Fruit fly (Drosophila melanogaster) whole organism, embryonic: Measurements from ENCODE around the gene CG13676.

Experiments
- ATbp ChIP-seq: fragments of 200-800 bp; sonication (Bioruptor generic); optimal IDR thresholded peaks from 2 replicates; lab custom pipeline; 2017; ENCODE audit warnings: missing biosample characterization, mild to moderate bottlenecking, missing genetic modification characterization, missing genetic modification reagents
- BEAF-32 ChIP-seq: fragments of 200-800 bp; sonication (Bioruptor generic); optimal IDR thresholded peaks from 3 replicates; lab custom pipeline; 2017; ENCODE audit warnings: missing biosample characterization, missing genetic modification characterization, mild to moderate bottlenecking, moderate library complexity, missing genetic modification reagents
- CG10274 ChIP-seq: fragments of 200-800 bp; sonication (Bioruptor generic); optimal IDR thresholded peaks from 3 replicates; lab custom pipeline; 2017; ENCODE audit warnings: missing biosample characterization, mild to moderate bottlenecking, missing genetic modification characterization
- CG10565 ChIP-seq: fragments of 200-800 bp; sonication (Bioruptor generic); optimal IDR thresholded peaks from 3 replicates; lab custom pipeline; 2016; ENCODE audit warnings: missing biosample characterization, mild to moderate bottlenecking, missing genetic modification characterization
- CG13287 ChIP-seq: fragments of 200-800 bp; sonication (Bioruptor generic); IDR thresholded peaks from 2 replicates; pipeline ENCODE4 v1.3.6; 2022; ENCODE audit warnings: missing biosample characterization, missing genetic modification characterization; ENCODE audit not compliant: partially characterized antibody
- CG13424 ChIP-seq: fragments of 200-800 bp; sonication (Bioruptor generic); optimal IDR thresholded peaks from 2 replicates; lab custom pipeline; 2019; ENCODE audit warnings: missing biosample characterization, mild to moderate bottlenecking, missing genetic modification characterization, moderate library complexity
- CG13894 ChIP-seq: fragments of 200-800 bp; sonication (Bioruptor generic); optimal IDR thresholded peaks from 3 replicates; lab custom pipeline; 2018; ENCODE audit warnings: missing biosample characterization, mild to moderate bottlenecking, missing genetic modification characterization, moderate library complexity
- CG14965 ChIP-seq: fragments of 200-800 bp; sonication (Bioruptor generic); optimal IDR thresholded peaks from 2 replicates; lab custom pipeline; 2016; ENCODE audit warnings: missing biosample characterization, missing genetic modification characterization, borderline replicate concordance
- CG15011 ChIP-seq: fragments of 200-800 bp; sonication (Bioruptor generic); optimal IDR thresholded peaks from 3 replicates; lab custom pipeline; 2018; ENCODE audit warnings: missing biosample characterization, mild to moderate bottlenecking, missing genetic modification characterization
- CG17186 ChIP-seq: fragments of 200-800 bp; sonication (Bioruptor generic); optimal IDR thresholded peaks from 3 replicates; lab custom pipeline; 2017; ENCODE audit warnings: missing biosample characterization, missing genetic modification reagents, missing genetic modification characterization
- CG17328 ChIP-seq: fragments of 200-800 bp; sonication (Bioruptor generic); IDR thresholded peaks from 2 replicates; pipeline ENCODE4 v1.3.6; 2022; ENCODE audit warnings: missing biosample characterization, missing genetic modification characterization
- CG18476 ChIP-seq: fragments of 200-800 bp; sonication (Bioruptor generic); optimal IDR thresholded peaks from 2 replicates; lab custom pipeline; 2016; ENCODE audit warnings: missing biosample characterization, mild to moderate bottlenecking, missing genetic modification characterization
- CG31441 ChIP-seq: fragments of 200-800 bp; sonication (Bioruptor generic); IDR thresholded peaks from 2 replicates; pipeline ENCODE4 v1.3.6; 2022; ENCODE audit warnings: missing biosample characterization, missing genetic modification characterization
- CG34224 ChIP-seq: fragments of 200-800 bp; sonication (Bioruptor generic); IDR thresholded peaks from 3 replicates; pipeline ENCODE4 v1.3.6; 2022; ENCODE audit warnings: missing biosample characterization, missing genetic modification characterization; ENCODE audit not compliant: partially characterized antibody
- CG34376 ChIP-seq: fragments of 200-800 bp; sonication (Bioruptor generic); optimal IDR thresholded peaks from 2 replicates; lab custom pipeline; 2018; ENCODE audit warnings: missing biosample characterization, mild to moderate bottlenecking, missing genetic modification characterization
- CG42726 ChIP-seq: fragments of 200-800 bp; sonication (Bioruptor generic); IDR thresholded peaks from 2 replicates; pipeline ENCODE4 v1.3.6; 2022; ENCODE audit warnings: missing biosample characterization, missing genetic modification characterization; ENCODE audit not compliant: partially characterized antibody
- CG4617 ChIP-seq: fragments of 200-800 bp; sonication (Bioruptor generic); optimal IDR thresholded peaks from 3 replicates; lab custom pipeline; 2016; ENCODE audit warnings: missing biosample characterization, missing genetic modification characterization, borderline replicate concordance
- CG5180 ChIP-seq: fragments of 200-800 bp; sonication (Bioruptor generic); optimal IDR thresholded peaks from 3 replicates; lab custom pipeline; 2017; ENCODE audit warnings: missing biosample characterization, missing genetic modification characterization, mild to moderate bottlenecking, moderate library complexity, missing genetic modification reagents
- CG5245 ChIP-seq: fragments of 200-800 bp; sonication (Bioruptor generic); optimal IDR thresholded peaks from 3 replicates; lab custom pipeline; 2016; ENCODE audit warnings: missing biosample characterization, missing genetic modification characterization
- CG7987 ChIP-seq: fragments of 200-800 bp; sonication (Bioruptor generic); optimal IDR thresholded peaks from 2 replicates; lab custom pipeline; 2018; ENCODE audit warnings: missing biosample characterization, mild to moderate bottlenecking, missing genetic modification characterization, moderate library complexity
- CG8924 ChIP-seq: fragments of 200-800 bp; optimal IDR thresholded peaks from 3 replicates; lab custom pipeline; 2019; ENCODE audit warnings: missing biosample characterization, mild to moderate bottlenecking, missing genetic modification characterization, moderate library complexity
- CG9876 ChIP-seq: fragments of 200-800 bp; sonication (Bioruptor generic); optimal IDR thresholded peaks from 2 replicates; lab custom pipeline; 2016; ENCODE audit warnings: missing biosample characterization, missing genetic modification characterization
- CkIIα-i1 ChIP-seq: fragments of 200-800 bp; sonication (Bioruptor generic); IDR thresholded peaks from 2 replicates; pipeline ENCODE4 v1.3.6; 2022; ENCODE audit warnings: missing biosample characterization, missing genetic modification characterization
- CrebB ChIP-seq: fragments of 200-800 bp; sonication (Bioruptor generic); optimal IDR thresholded peaks from 3 replicates; lab custom pipeline; 2018; ENCODE audit warnings: missing biosample characterization, mild to moderate bottlenecking, missing genetic modification characterization
- Doc3 ChIP-seq: fragments of 200-800 bp; sonication (Bioruptor generic); IDR thresholded peaks from 3 replicates; pipeline ENCODE4 v1.3.6; 2022; ENCODE audit warnings: missing biosample characterization, missing genetic modification characterization; ENCODE audit not compliant: partially characterized antibody
- Drgx ChIP-seq: fragments of 200-800 bp; sonication (Bioruptor generic); IDR thresholded peaks from 2 replicates; pipeline ENCODE4 v1.3.6; 2022; ENCODE audit warnings: missing biosample characterization, missing genetic modification characterization
- HHEX ChIP-seq: fragments of 200-800 bp; sonication (Bioruptor generic); optimal IDR thresholded peaks from 3 replicates; lab custom pipeline; 2017; ENCODE audit warnings: missing biosample characterization, mild to moderate bottlenecking, missing genetic modification characterization, missing genetic modification reagents
- HmgD ChIP-seq: fragments of 200-800 bp; sonication (Bioruptor generic); optimal IDR thresholded peaks from 3 replicates; lab custom pipeline; 2016; ENCODE audit warnings: missing biosample characterization, missing genetic modification characterization
- Hr51 ChIP-seq, 2 experiments: fragments of 200-800 bp; sonication (Bioruptor generic); optimal IDR thresholded peaks; 2 replicates in 1 of 2; 3 replicates in 1 of 2; lab custom pipeline; 2016 to 2018; ENCODE audit warnings: missing biosample characterization in 2 of 2, missing genetic modification characterization in 2 of 2, mild to moderate bottlenecking in 1 of 2, moderate library complexity in 1 of 2
- Med ChIP-seq: fragments of 200-800 bp; sonication (Bioruptor generic); peaks from one replicate; lab custom pipeline; 2016; ENCODE audit warnings: missing biosample characterization, missing genetic modification characterization, mild to moderate bottlenecking, inconsistent platforms, moderate library complexity
- Sry-β ChIP-seq: fragments of 200-800 bp; sonication (Bioruptor generic); optimal IDR thresholded peaks from 2 replicates; lab custom pipeline; 2018; ENCODE audit warnings: missing biosample characterization, mild to moderate bottlenecking, missing genetic modification characterization, moderate library complexity
- Tbp ChIP-seq: fragments of >200 bp; optimal IDR thresholded peaks from 2 replicates; lab custom pipeline; 2018; ENCODE audit warnings: missing biosample characterization, missing genetic modification characterization
- Usf ChIP-seq: fragments of 200-800 bp; sonication (Bioruptor generic); optimal IDR thresholded peaks from 2 replicates; lab custom pipeline; 2017; ENCODE audit warnings: missing genotype, missing biosample characterization, missing genetic modification characterization
- Xrp1 ChIP-seq: fragments of 200-800 bp; sonication (Bioruptor generic); IDR thresholded peaks from 2 replicates; pipeline ENCODE4 v1.3.6; 2022; ENCODE audit warnings: missing biosample characterization, missing genetic modification characterization
- YL-1 ChIP-seq: fragments of 200-800 bp; sonication (Bioruptor generic); optimal IDR thresholded peaks from 3 replicates; lab custom pipeline; 2017; ENCODE audit warnings: missing biosample characterization, mild to moderate bottlenecking, missing genetic modification characterization
- chif ChIP-seq, 2 experiments: fragments of 200-800 bp; sonication (Bioruptor generic); optimal IDR thresholded peaks; 3 replicates each; lab custom pipeline; 2016; ENCODE audit warnings: missing biosample characterization in 2 of 2, missing genetic modification characterization in 2 of 2
- dimm ChIP-seq: fragments of 200-800 bp; sonication (Bioruptor generic); IDR thresholded peaks from 2 replicates; pipeline ENCODE4 v1.3.6; 2022; ENCODE audit warnings: missing biosample characterization, missing genetic modification characterization
- dysf ChIP-seq: fragments of 200-800 bp; sonication (Bioruptor generic); IDR thresholded peaks from 3 replicates; pipeline ENCODE4 v1.3.6; 2022; ENCODE audit warnings: missing biosample characterization, missing genetic modification characterization
- eyg ChIP-seq: fragments of 200-800 bp; sonication (Bioruptor generic); optimal IDR thresholded peaks from 3 replicates; lab custom pipeline; 2016; ENCODE audit warnings: missing biosample characterization, missing genetic modification characterization
- fd96Cb ChIP-seq: fragments of 200-800 bp; sonication (Bioruptor generic); optimal IDR thresholded peaks from 2 replicates; lab custom pipeline; 2018; ENCODE audit warnings: missing biosample characterization, mild to moderate bottlenecking, missing genetic modification characterization, moderate library complexity
- ftz-f1 ChIP-seq: fragments of 200-800 bp; sonication (Bioruptor generic); optimal IDR thresholded peaks from 2 replicates; lab custom pipeline; 2016; ENCODE audit warnings: missing biosample characterization, missing genetic modification characterization
- knrl ChIP-seq: fragments of 200-800 bp; sonication (Bioruptor generic); IDR thresholded peaks from 3 replicates; pipeline ENCODE4 v1.3.6; 2022; ENCODE audit warnings: missing biosample characterization, missing genetic modification characterization; ENCODE audit not compliant: partially characterized antibody
- pzg ChIP-seq: fragments of 200-800 bp; sonication (Bioruptor generic); optimal IDR thresholded peaks from 3 replicates; lab custom pipeline; 2018; ENCODE audit warnings: missing biosample characterization, mild to moderate bottlenecking, missing genetic modification characterization, moderate library complexity
- sqz ChIP-seq: fragments of 200-800 bp; sonication (Bioruptor generic); optimal IDR thresholded peaks from 3 replicates; lab custom pipeline; 2018; ENCODE audit warnings: missing biosample characterization, mild to moderate bottlenecking, missing genetic modification characterization
- sug ChIP-seq: fragments of 200-800 bp; optimal IDR thresholded peaks from 2 replicates; lab custom pipeline; 2019; ENCODE audit warnings: missing biosample characterization, mild to moderate bottlenecking, missing genetic modification characterization, moderate library complexity
- toy ChIP-seq: fragments of 200-800 bp; sonication (Bioruptor generic); IDR thresholded peaks from 2 replicates; pipeline ENCODE4 v1.3.6; 2022; ENCODE audit warnings: missing biosample characterization, missing genetic modification characterization
- trem ChIP-seq: fragments of 200-800 bp; optimal IDR thresholded peaks from 3 replicates; lab custom pipeline; 2019; ENCODE audit warnings: missing biosample characterization, mild to moderate bottlenecking, missing genetic modification characterization, moderate library complexity
- yki ChIP-seq: fragments of >200 bp; optimal IDR thresholded peaks from 3 replicates; lab custom pipeline; 2018
- z ChIP-seq: fragments of 200-800 bp; sonication (Bioruptor generic); IDR thresholded peaks from 3 replicates; pipeline ENCODE4 v1.3.6; 2022; ENCODE audit warnings: missing biosample characterization, missing genetic modification characterization

CG13676 gene

dm6 chr3L:8127712-8128210 lies 23.9 kb downstream of the CG13676 start, which contains the start of the genes Cds and Uba2 (continued):
- TF ChIP-seq CG14965 (GFP tag; lab: Kevin White, UChicago), result peak; percentile 3
- peak; percentile 92 for TF ChIP-seq dysf (GFP tag; lab: Robert Waterston, UW)
- peak; percentile 84 for TF ChIP-seq CG17328 (GFP tag; lab: Robert Waterston, UW)
- peak; percentile 74 for TF ChIP-seq CG5245 (GFP tag; lab: Kevin White, UChicago)
- peak; percentile 47 to 67 for TF ChIP-seq chif (GFP tag; optimal IDR thresholded peaks at IDR 0.05; lab: Kevin White, UChicago)
- TF ChIP-seq CG13424 (tag; lab: Kevin White, UChicago), result peak; percentile 96
- TF ChIP-seq CG8924 (tag; lab: Kevin White, UChicago), result peak; percentile 92
- TF ChIP-seq toy (GFP tag; lab: Robert Waterston, UW), result no peak; the same call in none of the 2 replicates
- TF ChIP-seq Sry-β (GFP tag; lab: Kevin White, UChicago), result peak; percentile 75
- TF ChIP-seq eyg, result peak; percentile 59
- TF ChIP-seq CkIIα-i1 (GFP tag; lab: Robert Waterston, UW), result no peak
- TF ChIP-seq CG7987 (GFP tag; lab: Kevin White, UChicago), result peak; percentile 84
- no peak for TF ChIP-seq CG34224
- peak; percentile 95 for TF ChIP-seq YL-1 (GFP tag; lab: Kevin White, UChicago)
- peak; percentile 82 for TF ChIP-seq pzg (GFP tag; lab: Kevin White, UChicago)
- TF ChIP-seq CrebB (tag; lab: Kevin White, UChicago), result peak; percentile 85
- peak; percentile 66 for TF ChIP-seq ftz-f1 (GFP tag; lab: Kevin White, UChicago)
- TF ChIP-seq CG13287 (GFP tag; lab: Robert Waterston, UW), result peak; percentile 60
- peak; percentile 90 for TF ChIP-seq Xrp1 (GFP tag; lab: Robert Waterston, UW)
- TF ChIP-seq CG5180 (GFP tag; lab: Kevin White, UChicago), result no peak
- TF ChIP-seq CG31441 (GFP tag; lab: Robert Waterston, UW), result peak; percentile 95
- TF ChIP-seq HmgD, result peak; percentile 55
- TF ChIP-seq CG4617, result peak; percentile 88
- 0 out of 3 replicates have a peak, but pooled peaks have one; percentile 24 for TF ChIP-seq z (GFP tag; lab: Robert Waterston, UW)
- TF ChIP-seq CG34376 (GFP tag; lab: Kevin White, UChicago), result peak; percentile 93
- TF ChIP-seq CG10565 (GFP tag; lab: Kevin White, UChicago), result peak; percentile 19
- peak; percentile 74 for TF ChIP-seq Usf (GFP tag; lab: Kevin White, UChicago)
- peak; percentile 96 for TF ChIP-seq sug (tag; lab: Kevin White, UChicago)
- peak; percentile 57; the same call in 2 of the 3 replicates for TF ChIP-seq knrl (GFP tag; lab: Robert Waterston, UW)
- peak; percentile 97 for TF ChIP-seq Med (GFP tag; lab: Kevin White, UChicago)
- TF ChIP-seq CG18476 (GFP tag; lab: Kevin White, UChicago), result peak; percentile 86
- no peak for TF ChIP-seq CG15011 (GFP tag; lab: Kevin White, UChicago)
- TF ChIP-seq BEAF-32, result peak; percentile 53
- peak; percentile 85 for TF ChIP-seq trem (tag; lab: Kevin White, UChicago)
- peak; percentile 79 for TF ChIP-seq CG17186 (GFP tag; lab: Kevin White, UChicago)
- no peak for TF ChIP-seq CG42726
- TF ChIP-seq yki (lab: Kevin White, UChicago), result no peak
- TF ChIP-seq CG10274 (GFP tag; lab: Kevin White, UChicago), result peak; percentile 66
- TF ChIP-seq Doc3, result peak; percentile 35; the same call in 1 of the 3 replicates
- peak; percentile 87 for TF ChIP-seq fd96Cb
- peak; percentile 95 for TF ChIP-seq CG13894 (tag; lab: Kevin White, UChicago)
- TF ChIP-seq Tbp (GFP tag; lab: Kevin White, UChicago), result no peak
- TF ChIP-seq dimm (GFP tag; lab: Robert Waterston, UW), result peak; percentile 63
- TF ChIP-seq sqz (GFP tag; lab: Kevin White, UChicago), result no peak
- peak; percentile 87 to 93 for TF ChIP-seq Hr51 (GFP tag; optimal IDR thresholded peaks at IDR 0.05; lab: Kevin White, UChicago)
- TF ChIP-seq HHEX (GFP tag; lab: Kevin White, UChicago), result peak; percentile 93
- peak; percentile 85 for TF ChIP-seq ATbp
- peak; percentile 84 for TF ChIP-seq Drgx (GFP tag; lab: Robert Waterston, UW)
- TF ChIP-seq CG9876 (GFP tag; lab: Kevin White, UChicago), result peak; percentile 58
